Worm (Caenorhabditis elegans): Measurements from ENCODE around the gene grsp-3.

The grsp-3 gene

DNA sequence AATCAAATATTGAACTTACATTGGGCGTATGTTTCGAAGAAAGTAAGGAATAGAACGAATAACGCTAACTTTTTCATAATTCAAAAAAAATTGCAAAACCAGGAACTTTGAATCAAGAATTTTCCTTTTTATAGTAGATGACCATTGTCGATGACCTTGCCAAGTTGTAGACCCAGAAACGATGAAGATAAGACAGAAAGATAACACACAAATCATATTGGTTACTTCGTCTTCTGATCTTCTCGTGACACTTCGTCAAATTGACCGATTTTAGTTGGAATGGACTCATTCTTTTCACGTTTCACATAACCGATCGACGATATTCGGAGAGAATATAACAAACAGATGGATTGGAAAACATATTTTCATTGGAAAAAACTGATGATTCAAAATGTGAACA is at the start of gene grsp-3:
Gene grsp-3 (minus strand): TSS at position 149 of the 400 bp plus-strand sequence.
- TF ChIP-seq nhr-11 (tag; optimal IDR thresholded peaks at IDR 0.05), result no peak
- TF ChIP-seq elt-3 (tag; optimal IDR thresholded peaks at IDR 0.05), result peak in 2 of 6 experiments; percentile 59 to 95
- TF ChIP-seq mab-9 (GFP tag; IDR thresholded peaks at IDR 0.05), result no peak
- TF ChIP-seq ceh-63 (GFP tag; optimal IDR thresholded peaks at IDR 0.05), result no peak
- no peak for TF ChIP-seq F16B12.6 (tag; optimal IDR thresholded peaks at IDR 0.05)
- peak; percentile 18 for TF ChIP-seq tbx-2 (tag; optimal IDR thresholded peaks at IDR 0.05)
- TF ChIP-seq elt-2 (tag; optimal IDR thresholded peaks at IDR 0.05), result no peak
- TF ChIP-seq lin-35 (GFP tag; optimal IDR thresholded peaks at IDR 0.05), result peak in 1 of 2 experiments; percentile 43
- TF ChIP-seq ceh-8 (GFP tag; optimal IDR thresholded peaks at IDR 0.05), result no peak
- no peak for TF ChIP-seq egl-27 (tag; optimal IDR thresholded peaks at IDR 0.05)
- peak in 1 of 3 experiments; percentile 26 for TF ChIP-seq dpl-1 (GFP tag; optimal IDR thresholded peaks at IDR 0.05)
- TF ChIP-seq hpl-2 (GFP tag; optimal IDR thresholded peaks at IDR 0.05), result no peak
- TF ChIP-seq nhr-28 (tag; optimal IDR thresholded peaks at IDR 0.05), result no peak
- no peak for TF ChIP-seq sptf-1 (tag; optimal IDR thresholded peaks at IDR 0.05)
- TF ChIP-seq snu-23 (GFP tag; optimal IDR thresholded peaks at IDR 0.05), result peak; percentile 57
- peak; percentile 60 for TF ChIP-seq lin-14 (GFP tag; optimal IDR thresholded peaks at IDR 0.05)
- TF ChIP-seq unc-86 (tag; optimal IDR thresholded peaks at IDR 0.05), result no peak
- no peak for TF ChIP-seq xbp-1 (tag; optimal IDR thresholded peaks at IDR 0.05)
- TF ChIP-seq nhr-85 (tag), result peak; percentile 89
- peak; percentile 80 for TF ChIP-seq blmp-1 (tag; optimal IDR thresholded peaks at IDR 0.05)
- peak in 1 of 2 experiments; percentile 32 for TF ChIP-seq mdl-1 (tag; optimal IDR thresholded peaks at IDR 0.05)
- TF ChIP-seq unc-130 (tag; optimal IDR thresholded peaks at IDR 0.05), result peak; percentile 39
- TF ChIP-seq aly-2 (tag; optimal IDR thresholded peaks at IDR 0.05), result no peak
- peak; percentile 7 for TF ChIP-seq rnt-1 (tag; optimal IDR thresholded peaks at IDR 0.05)
- no peak for TF ChIP-seq nhr-12 (tag; optimal IDR thresholded peaks at IDR 0.05)
- no peak for TF ChIP-seq fos-1 (tag; optimal IDR thresholded peaks at IDR 0.05)
- no peak for TF ChIP-seq egl-13 (tag; optimal IDR thresholded peaks at IDR 0.05)
- no peak for TF ChIP-seq snpc-4 (tag; optimal IDR thresholded peaks at IDR 0.05)
- TF ChIP-seq nhr-47 (tag; optimal IDR thresholded peaks at IDR 0.05), result no peak
- no peak for TF ChIP-seq ceh-88 (GFP tag; IDR thresholded peaks at IDR 0.05)
- TF ChIP-seq mep-1 (tag; optimal IDR thresholded peaks at IDR 0.05), result peak; percentile 39
- TF ChIP-seq ztf-4 (tag; optimal IDR thresholded peaks at IDR 0.05), result no peak
- TF ChIP-seq lin-13 (GFP tag; optimal IDR thresholded peaks at IDR 0.05), result no peak
- TF ChIP-seq sup-37 (GFP tag; optimal IDR thresholded peaks at IDR 0.05), result no peak
- TF ChIP-seq lsy-2 (tag; optimal IDR thresholded peaks at IDR 0.05), result peak; percentile 1 to 33
- no peak for TF ChIP-seq efl-3 (GFP tag; optimal IDR thresholded peaks at IDR 0.05)
- TF ChIP-seq lin-15B (tag; optimal IDR thresholded peaks at IDR 0.05), result no peak
- peak; percentile 60 for TF ChIP-seq nhr-20 (tag; optimal IDR thresholded peaks at IDR 0.05)
- TF ChIP-seq unc-98 (GFP tag; IDR thresholded peaks at IDR 0.05), result no peak
- TF ChIP-seq fkh-8 (tag; optimal IDR thresholded peaks at IDR 0.05), result no peak
- TF ChIP-seq aha-1 (tag; optimal IDR thresholded peaks at IDR 0.05), result no peak
- TF ChIP-seq nhr-71 (tag; optimal IDR thresholded peaks at IDR 0.05), result peak; percentile 59
- no peak for TF ChIP-seq pqm-1 (tag; optimal IDR thresholded peaks at IDR 0.05)
- no peak for TF ChIP-seq skn-1 (tag; optimal IDR thresholded peaks at IDR 0.05)
- no peak for TF ChIP-seq hlh-17 (GFP tag; optimal IDR thresholded peaks at IDR 0.05; ENCODE audit: borderline replicate concordance)

DNA sequence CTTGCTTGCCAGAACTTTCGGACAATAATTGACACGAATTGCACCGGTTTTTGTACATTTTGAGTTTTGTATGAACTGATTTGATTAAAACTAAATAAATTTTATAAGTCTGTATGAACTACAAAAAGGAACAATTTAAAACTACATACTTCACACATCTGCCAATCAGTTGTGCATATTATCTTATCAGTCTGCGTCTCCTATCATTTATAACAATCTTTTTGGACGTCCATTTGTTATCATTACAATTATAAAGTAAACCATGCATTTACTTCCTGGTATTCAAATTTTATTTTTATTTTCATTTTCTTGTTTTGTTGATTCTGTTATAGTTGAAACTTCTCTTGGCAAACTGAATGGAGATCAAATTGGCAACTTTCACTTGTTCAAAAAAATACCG is 48.6 kb upstream of the grsp-3 start, which contains the start of gene cest-10:
Gene cest-10 (plus strand): TSS at position 254 of the 400 bp plus-strand sequence.
- TF ChIP-seq pax-3 (tag; optimal IDR thresholded peaks at IDR 0.05) (no peak), jun-1 (tag; optimal IDR thresholded peaks at IDR 0.05) (peak; percentile 13), hlh-17 (GFP tag; optimal IDR thresholded peaks at IDR 0.05; ENCODE audit: borderline replicate concordance) (no peak), ztf-4 (tag; optimal IDR thresholded peaks at IDR 0.05) (no peak), elt-2 (tag; optimal IDR thresholded peaks at IDR 0.05) (peak; percentile 74), lin-14 (GFP tag; optimal IDR thresholded peaks at IDR 0.05) (no peak), tlp-1 (tag; optimal IDR thresholded peaks at IDR 0.05) (peak; percentile 32), nhr-11 (tag; optimal IDR thresholded peaks at IDR 0.05) (no peak), efl-1 (optimal IDR thresholded peaks at IDR 0.05) (no peak), efl-1 (GFP tag; optimal IDR thresholded peaks at IDR 0.05 in 1 of 2) (peak in 1 of 2 experiments; percentile 50), elt-3 (tag; optimal IDR thresholded peaks at IDR 0.05) (no peak), zip-4 (GFP tag; optimal IDR thresholded peaks at IDR 0.05) (no peak), aly-2 (tag; optimal IDR thresholded peaks at IDR 0.05) (no peak)

Data from whole organism, L1 larva.